Fruit fly (Drosophila melanogaster): Measurements from ENCODE around the gene thoc7.

DNA sequence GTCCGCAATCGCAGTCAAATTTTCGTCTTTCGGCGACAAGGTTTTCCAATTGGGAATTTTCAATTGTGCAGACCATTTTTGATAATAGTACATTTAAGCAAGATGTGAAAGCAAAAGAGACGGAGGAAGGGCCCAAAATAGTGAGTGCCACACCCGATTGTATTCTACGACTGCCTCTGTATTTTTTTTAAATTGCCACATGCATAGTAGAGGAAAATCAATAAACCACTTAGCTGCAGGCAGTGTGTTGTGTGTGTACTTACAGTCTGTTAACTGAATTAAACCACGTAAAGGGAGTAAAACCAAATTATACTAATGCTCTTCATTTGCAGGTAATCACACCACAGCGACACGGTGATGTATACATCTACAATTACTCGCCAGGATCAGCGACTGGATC is 40.8 kb downstream of the thoc7 start:
- TF ChIP-seq gl (tag; optimal IDR thresholded peaks at IDR 0.05) (no peak), CG9948 (tag; optimal IDR thresholded peaks at IDR 0.05) (no peak), CG15710 (tag; optimal IDR thresholded peaks at IDR 0.05) (no peak), fd96Ca (GFP tag; IDR thresholded peaks at IDR 0.05) (no peak)
